Worm (Caenorhabditis elegans) whole organism, early embryonic: ENCODE data around the gene dnj-7.

Source experiments
- B0310.2 ChIP-seq: sonication (generic microtip); optimal IDR thresholded peaks from 2 replicates; lab custom pipeline; 2016; ENCODE audit warnings: mild to moderate bottlenecking, missing genetic modification characterization, missing compliant biosample characterization
- F13C5.2 ChIP-seq: sonication (generic microtip); optimal IDR thresholded peaks from 2 replicates; lab custom pipeline; 2017; ENCODE audit warnings: mild to moderate bottlenecking, missing genetic modification characterization, inconsistent platforms, missing compliant biosample characterization
- aly-1 ChIP-seq: sonication (generic microtip); optimal IDR thresholded peaks from 2 replicates; lab custom pipeline; 2016; ENCODE audit warnings: missing genetic modification characterization, missing compliant biosample characterization
- ama-1 ChIP-seq: fragments of 150-350 bp; optimal IDR thresholded peaks from 2 replicates; lab custom pipeline; 2014
- ceh-13 ChIP-seq: fragments of 200-800 bp; sonication (Bioruptor generic); optimal IDR thresholded peaks from 2 replicates; lab custom pipeline; 2018; ENCODE audit warnings: mild to moderate bottlenecking, missing genetic modification characterization, missing compliant biosample characterization
- ceh-36 ChIP-seq: sonication (generic microtip); optimal IDR thresholded peaks from 2 replicates; lab custom pipeline; 2016; ENCODE audit warnings: missing genetic modification characterization, inconsistent platforms, missing compliant biosample characterization
- ets-7 ChIP-seq: sonication (generic microtip); optimal IDR thresholded peaks from 2 replicates; lab custom pipeline; 2016; ENCODE audit warnings: missing genotype, missing genetic modification characterization, missing compliant biosample characterization
- flt-1 ChIP-seq: fragments of 200-800 bp; sonication (Bioruptor generic); IDR thresholded peaks from 2 replicates; pipeline ENCODE4 v1.3.6; 2022; ENCODE audit warnings: missing genetic modification characterization, missing compliant biosample characterization
- hmbx-1 ChIP-seq: sonication (generic microtip); optimal IDR thresholded peaks from 2 replicates; lab custom pipeline; 2016; ENCODE audit warnings: mild to moderate bottlenecking, missing genetic modification characterization, missing compliant biosample characterization
- hmg-4 ChIP-seq: fragments of 200-800 bp; sonication (Bioruptor generic); optimal IDR thresholded peaks from 2 replicates; lab custom pipeline; 2018; ENCODE audit warnings: mild to moderate bottlenecking, missing genetic modification characterization, missing compliant biosample characterization
- hnd-1 ChIP-seq: sonication (generic microtip); optimal IDR thresholded peaks from 2 replicates; lab custom pipeline; 2016; ENCODE audit warnings: missing genetic modification characterization, missing compliant biosample characterization
- pes-1 ChIP-seq: fragments of 200-800 bp; sonication (Bioruptor generic); IDR thresholded peaks from 2 replicates; pipeline ENCODE4 v1.3.6; 2022; ENCODE audit warnings: missing genetic modification reagents, missing genetic modification characterization, missing compliant biosample characterization
- scrt-1 ChIP-seq: fragments of 200-800 bp; sonication (Bioruptor generic); IDR thresholded peaks from 2 replicates; pipeline ENCODE4 v1.3.6; 2022; ENCODE audit warnings: missing genetic modification characterization, missing compliant biosample characterization
- sea-1 ChIP-seq: fragments of 200-800 bp; sonication (Bioruptor generic); conservative IDR thresholded peaks from 2 replicates; pipeline ENCODE4 v1.3.6; 2022; ENCODE audit warnings: missing genetic modification characterization, missing compliant biosample characterization
- tbx-11 ChIP-seq: fragments of 200-800 bp; sonication (Bioruptor generic); IDR thresholded peaks from 2 replicates; pipeline ENCODE4 v1.3.6; 2022; ENCODE audit warnings: missing genetic modification characterization, missing compliant biosample characterization
- tbx-37 ChIP-seq: fragments of 200-800 bp; sonication (Bioruptor generic); conservative IDR thresholded peaks from 2 replicates; pipeline ENCODE4 v1.3.6; 2022; ENCODE audit warnings: missing genetic modification reagents, missing genetic modification characterization, missing compliant biosample characterization
- tra-4 ChIP-seq: sonication (generic microtip); optimal IDR thresholded peaks from 2 replicates; lab custom pipeline; 2017; ENCODE audit warnings: missing genetic modification characterization, missing compliant biosample characterization

Gene dnj-7

DNA sequence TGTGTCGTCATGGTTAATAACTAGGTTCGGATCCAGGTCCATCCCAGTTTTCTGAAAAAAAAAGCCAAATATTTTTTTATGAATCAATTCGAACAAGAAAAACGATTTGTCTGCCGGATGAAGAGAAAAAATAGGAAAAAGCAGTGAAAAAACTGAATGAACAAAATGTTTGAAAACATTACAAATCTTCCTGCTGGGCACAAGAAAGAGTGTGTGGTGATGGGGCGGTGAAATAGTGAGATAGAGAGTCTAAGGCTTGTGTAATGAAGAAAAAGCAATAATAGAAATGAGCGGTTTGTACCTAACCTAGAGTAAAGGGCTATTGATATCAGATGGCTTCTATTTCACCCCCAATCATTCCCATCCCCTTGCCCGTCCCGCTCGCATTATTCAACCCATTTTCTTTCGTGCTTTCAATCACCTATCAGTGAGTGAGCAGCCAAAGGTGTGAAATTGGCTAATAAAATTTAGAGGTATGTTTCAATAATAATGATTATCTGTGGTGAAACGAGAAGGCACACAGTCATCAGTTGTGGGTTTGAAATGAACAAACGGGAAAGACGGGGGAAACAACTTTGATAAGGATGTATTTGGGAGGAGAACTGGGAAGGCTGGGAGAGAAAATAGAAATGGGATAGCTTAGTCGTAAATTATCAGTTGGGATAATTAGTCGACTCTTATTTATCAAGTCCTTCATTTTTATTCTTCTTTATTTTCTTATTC is 23.6 kb upstream of the dnj-7 start, which contains the start of gene bar-1:
TSS of gene bar-1 (minus strand) at position 51 of the 723 bp plus-strand sequence.
- no peak for TF ChIP-seq hmbx-1 (tag; lab: Kevin White, UChicago)
- TF ChIP-seq hmg-4 (GFP tag; lab: Kevin White, UChicago), result no peak
- TF ChIP-seq ceh-13, result no peak
- TF ChIP-seq ceh-36 (tag; lab: Kevin White, UChicago), result no peak
- no peak for TF ChIP-seq ets-7 (tag; lab: Kevin White, UChicago)

DNA sequence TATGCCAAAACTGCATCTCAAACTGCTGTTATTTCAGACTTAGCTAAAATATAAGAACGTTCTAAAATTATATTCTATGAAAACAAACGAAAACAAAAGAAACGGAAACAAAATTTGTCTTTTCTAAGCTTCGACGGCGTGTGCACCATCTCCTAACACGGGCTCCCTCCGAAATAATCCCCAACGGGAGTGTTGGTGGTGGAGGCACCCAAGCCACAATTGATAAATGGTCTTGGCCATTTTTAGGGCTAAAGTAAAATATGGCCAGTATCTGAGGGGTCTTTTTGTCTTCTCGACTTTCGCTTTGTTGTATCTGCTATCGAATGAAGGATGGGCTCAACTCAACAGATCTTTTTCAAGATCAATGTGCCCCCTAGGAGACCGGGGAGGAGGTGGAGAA is 19.0 kb upstream of the dnj-7 start:
- TF ChIP-seq scrt-1 (GFP tag; lab: Robert Waterston, UW), result no peak
- TF ChIP-seq tra-4 (tag; lab: Kevin White, UChicago), result no peak
- TF ChIP-seq hnd-1 (tag; lab: Kevin White, UChicago), result no peak
- no peak for TF ChIP-seq F13C5.2 (tag; lab: Kevin White, UChicago)
- TF ChIP-seq tbx-37, result no peak
- TF ChIP-seq tbx-11 (GFP tag; lab: Robert Waterston, UW), result no peak
- TF ChIP-seq ama-1, result no peak
- TF ChIP-seq hmg-4 (GFP tag; lab: Kevin White, UChicago), result no peak

DNA sequence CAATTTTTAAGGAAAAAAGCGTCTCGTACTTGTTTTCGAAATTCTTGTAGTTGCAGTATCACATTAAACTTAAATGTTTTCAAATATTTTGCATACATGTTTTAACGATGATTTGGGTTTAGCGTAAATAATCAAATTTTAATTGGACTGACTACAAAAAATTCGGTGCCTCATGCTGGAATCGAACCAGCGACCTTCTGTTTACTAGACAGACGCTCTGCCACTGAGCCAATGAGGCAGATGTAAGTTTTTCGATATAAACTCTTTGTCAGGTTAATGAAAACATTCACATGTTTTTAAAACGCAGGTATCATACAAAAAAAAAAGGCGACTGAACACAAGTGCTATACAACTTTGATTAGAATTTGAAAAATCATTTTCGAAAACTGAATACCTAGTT is 17.5 kb upstream of the dnj-7 start:
- TF ChIP-seq flt-1 (no peak), F13C5.2 (tag; lab: Kevin White, UChicago) (no peak), sea-1 (GFP tag; lab: Robert Waterston, UW) (no peak), scrt-1 (GFP tag; lab: Robert Waterston, UW) (no peak), tra-4 (tag; lab: Kevin White, UChicago) (no peak), hnd-1 (tag; lab: Kevin White, UChicago) (no peak), ceh-36 (tag; lab: Kevin White, UChicago) (no peak), tbx-11 (GFP tag; lab: Robert Waterston, UW) (no peak)

DNA sequence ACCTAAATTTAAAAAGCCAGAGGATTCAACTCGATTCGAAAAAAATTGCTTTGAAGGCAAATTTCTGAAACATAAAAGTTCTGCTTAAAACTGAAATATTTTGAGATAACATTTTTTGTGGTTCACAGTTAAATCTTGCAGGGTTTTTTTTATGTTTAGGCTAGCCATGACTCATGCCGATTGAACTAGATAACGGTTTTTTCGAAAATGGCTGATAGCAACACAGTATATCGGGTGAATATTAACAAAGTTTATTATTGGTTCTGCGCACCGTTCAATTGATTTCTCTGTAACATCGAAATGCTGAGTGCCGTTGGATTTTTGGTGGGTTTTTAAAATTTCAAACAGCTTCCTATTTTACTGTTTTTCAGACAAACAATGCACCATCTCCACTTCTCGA is 17.0 kb upstream of the dnj-7 start, which contains the start of gene F43E12.1:
TSS of gene F43E12.1 (plus strand) at position 301 of the 400 bp plus-strand sequence.
- TF ChIP-seq pes-1 (no peak), aly-1 (no peak), ceh-36 (tag; lab: Kevin White, UChicago) (no peak), flt-1 (no peak), ceh-13 (no peak), tbx-11 (GFP tag; lab: Robert Waterston, UW) (no peak), tra-4 (tag; lab: Kevin White, UChicago) (no peak), scrt-1 (GFP tag; lab: Robert Waterston, UW) (no peak), ets-7 (tag; lab: Kevin White, UChicago) (no peak), hmg-4 (GFP tag; lab: Kevin White, UChicago) (no peak), hnd-1 (tag; lab: Kevin White, UChicago) (no peak), sea-1 (GFP tag; lab: Robert Waterston, UW) (no peak), ama-1 (no peak), tbx-37 (no peak)

DNA sequence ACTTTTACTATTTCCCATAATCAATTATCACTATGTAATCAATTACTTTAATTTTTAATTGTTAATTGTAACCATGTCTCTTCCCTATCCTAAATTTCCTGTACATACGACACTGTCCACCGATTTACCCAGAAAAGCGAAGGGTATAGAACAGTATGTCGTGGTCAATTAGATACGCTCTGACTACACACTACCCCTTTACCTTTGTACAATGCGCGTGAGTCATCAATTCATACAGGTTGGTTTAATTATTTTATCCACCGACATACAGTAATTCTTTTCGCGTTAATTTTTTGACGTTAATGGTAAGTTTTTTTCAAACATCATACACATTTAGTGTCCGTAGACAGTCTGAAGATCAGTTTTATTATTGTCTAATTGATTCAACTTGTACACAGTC is 12.7 kb upstream of the dnj-7 start:
- no peak for TF ChIP-seq hmg-4 (GFP tag; lab: Kevin White, UChicago)
- TF ChIP-seq tbx-11 (GFP tag; lab: Robert Waterston, UW), result no peak
- no peak for TF ChIP-seq scrt-1 (GFP tag; lab: Robert Waterston, UW)
- TF ChIP-seq hmbx-1 (tag; lab: Kevin White, UChicago), result no peak
- TF ChIP-seq tra-4 (tag; lab: Kevin White, UChicago), result no peak
- no peak for TF ChIP-seq aly-1
- no peak for TF ChIP-seq pes-1
- TF ChIP-seq ets-7 (tag; lab: Kevin White, UChicago), result no peak
- TF ChIP-seq sea-1 (GFP tag; lab: Robert Waterston, UW), result no peak
- no peak for TF ChIP-seq hnd-1 (tag; lab: Kevin White, UChicago)
- TF ChIP-seq F13C5.2 (tag; lab: Kevin White, UChicago), result no peak
- TF ChIP-seq ceh-13, result no peak
- no peak for TF ChIP-seq B0310.2 (tag; lab: Kevin White, UChicago)
- no peak for TF ChIP-seq tbx-37

DNA sequence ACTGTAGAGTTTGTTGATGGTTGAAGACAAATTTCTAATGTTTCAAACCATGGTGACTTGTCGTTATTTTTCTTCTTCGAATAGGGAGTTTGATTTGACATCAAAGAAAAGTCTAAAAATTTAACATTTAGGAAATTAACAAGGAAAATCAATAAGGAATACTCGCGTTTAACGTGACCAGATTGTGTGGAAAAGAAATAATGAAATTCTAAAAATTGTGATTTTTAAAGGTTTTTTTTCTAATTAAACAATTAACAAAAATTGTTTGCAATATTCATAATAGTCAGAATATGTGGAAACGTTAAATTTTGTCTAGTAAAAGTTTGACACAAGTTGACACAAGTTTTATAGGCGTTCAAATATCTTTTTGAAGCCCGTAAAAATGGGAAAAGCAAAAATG is 6.8 kb upstream of the dnj-7 start, which contains the start of gene C55B6.4:
TSS of gene C55B6.4 (minus strand) at position 101 of the 400 bp plus-strand sequence.
- TF ChIP-seq ets-7 (tag; lab: Kevin White, UChicago) (no peak), tbx-11 (GFP tag; lab: Robert Waterston, UW) (no peak)

DNA sequence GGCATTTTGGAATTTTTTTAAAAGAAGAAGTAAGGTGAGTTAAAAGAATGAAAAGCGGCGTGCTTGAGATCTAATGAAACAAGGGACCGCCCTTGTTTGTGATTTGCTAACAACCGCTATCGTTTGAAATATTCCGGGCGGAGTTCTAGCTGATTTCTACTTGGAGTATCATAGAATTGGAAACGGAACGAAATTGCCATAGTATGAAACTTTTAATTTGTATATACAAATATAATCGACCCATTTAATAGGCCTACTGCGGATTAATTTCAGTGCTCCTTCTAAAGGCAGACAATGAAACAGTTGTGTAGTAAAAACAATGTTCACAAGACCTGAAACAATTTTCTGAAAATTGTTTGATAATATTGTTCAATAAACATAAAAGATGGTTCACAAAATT is 2.5 kb upstream of the dnj-7 start, which contains the start of gene C55B6.7:
TSS of gene C55B6.7 (minus strand) at position 101 of the 400 bp plus-strand sequence.
- TF ChIP-seq hmbx-1 (tag; lab: Kevin White, UChicago) (no peak), tra-4 (tag; lab: Kevin White, UChicago) (no peak), sea-1 (GFP tag; lab: Robert Waterston, UW) (no peak), ceh-13 (no peak), scrt-1 (GFP tag; lab: Robert Waterston, UW) (no peak), ceh-36 (tag; lab: Kevin White, UChicago) (no peak), pes-1 (no peak), B0310.2 (tag; lab: Kevin White, UChicago) (no peak), ama-1 (no peak), aly-1 (no peak), tbx-37 (no peak), ets-7 (tag; lab: Kevin White, UChicago) (no peak), flt-1 (no peak), hnd-1 (tag; lab: Kevin White, UChicago) (no peak), F13C5.2 (tag; lab: Kevin White, UChicago) (no peak), tbx-11 (GFP tag; lab: Robert Waterston, UW) (no peak), hmg-4 (GFP tag; lab: Kevin White, UChicago) (no peak)
